Worm (Caenorhabditis elegans) whole organism, early embryonic: ENCODE measurements around the gene piki-1.

ENCODE experiments used
- F13C5.2 ChIP-seq: sonication (generic microtip); optimal IDR thresholded peaks from 2 replicates; lab custom pipeline; 2017; ENCODE audit warnings: mild to moderate bottlenecking, missing genetic modification characterization, inconsistent platforms, missing compliant biosample characterization
- ama-1 ChIP-seq: fragments of 150-350 bp; optimal IDR thresholded peaks from 2 replicates; lab custom pipeline; 2014
- tra-4 ChIP-seq: sonication (generic microtip); optimal IDR thresholded peaks from 2 replicates; lab custom pipeline; 2017; ENCODE audit warnings: missing genetic modification characterization, missing compliant biosample characterization

DNA sequence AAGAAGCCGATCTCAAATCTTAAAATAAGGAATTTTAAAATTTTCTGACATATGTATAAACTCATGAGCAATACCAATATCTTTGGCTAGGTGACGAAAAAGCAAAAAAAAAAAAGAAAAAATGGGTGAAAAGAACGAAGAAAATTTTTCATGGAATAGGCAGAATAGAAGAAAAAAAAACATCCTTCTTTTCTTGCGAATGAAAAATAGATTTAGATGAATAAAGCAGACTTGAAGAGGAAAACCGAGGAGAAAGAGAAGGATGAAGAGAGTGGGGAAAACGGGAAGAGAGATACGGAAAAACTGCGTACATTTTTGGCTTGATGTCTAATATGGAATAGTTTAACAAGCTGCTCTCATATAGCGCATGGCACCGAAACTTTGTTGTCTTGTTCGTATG lies 14.4 kb downstream of the piki-1 start:
- no peak for TF ChIP-seq ama-1 (lab: Kevin White, UChicago)
- no peak for TF ChIP-seq tra-4 (tag; lab: Kevin White, UChicago)
- TF ChIP-seq F13C5.2, result no peak
